Worm (Caenorhabditis elegans) whole organism, young adult: Measurements from ENCODE around the gene his-31.

Experiments used
- T26A5.8 ChIP-seq: sonication (generic microtip); optimal IDR thresholded peaks from 2 replicates; lab custom pipeline; 2016; ENCODE audit warnings: missing genetic modification characterization, missing compliant biosample characterization
- ama-1 ChIP-seq, 3 experiments: fragments of 150-350 bp in 1 of 3; sonication (generic microtip) in 2 of 3; optimal IDR thresholded peaks; 2 replicates each; lab custom pipeline; 2014 to 2018; ENCODE audit warnings: missing biosample characterization in 2 of 3, missing genetic modification characterization in 2 of 3, missing genetic modification reagents in 2 of 3
- xnd-1 ChIP-seq: sonication (generic microtip); optimal IDR thresholded peaks from 2 replicates; lab custom pipeline; 2016; ENCODE audit warnings: missing genotype, missing genetic modification reagents, missing genetic modification characterization, missing compliant biosample characterization

DNA sequence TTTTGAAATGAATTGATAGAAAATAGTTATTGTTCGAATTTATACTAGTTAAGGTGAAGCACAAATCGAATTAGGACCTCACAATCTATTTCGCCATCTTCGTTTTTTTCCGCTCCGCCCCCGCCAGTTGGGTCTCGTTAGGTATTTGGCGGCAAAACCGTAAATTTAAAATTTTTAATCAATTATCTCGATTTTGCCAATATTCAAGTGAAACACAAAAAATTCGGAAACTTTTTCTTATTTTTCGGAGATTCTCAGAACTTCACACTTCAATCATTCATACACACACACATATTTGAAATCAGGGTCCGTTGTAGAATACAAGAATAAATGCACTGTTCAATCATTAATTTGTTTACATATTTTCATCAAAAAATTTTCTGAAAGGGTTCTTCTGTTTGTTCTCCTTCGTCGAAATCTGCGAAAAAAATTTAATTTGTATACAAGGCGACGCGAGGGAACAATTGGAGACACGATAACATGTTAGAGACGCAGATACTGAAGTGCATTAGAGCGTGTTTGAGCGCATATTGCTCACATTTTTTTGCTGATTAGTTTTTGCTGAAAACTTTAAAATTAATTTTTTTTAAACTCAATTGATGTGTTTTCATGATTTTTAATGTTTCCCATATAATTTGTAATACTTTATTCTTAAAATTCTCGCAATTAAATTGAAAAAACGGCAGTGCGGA lies 26.1 kb upstream of the his-31 start, which contains the start of gene D2096.5:
- TF ChIP-seq T26A5.8 (tag; lab: Kevin White, UChicago) (no peak), xnd-1 (no peak), ama-1 (optimal IDR thresholded peaks at IDR 0.05; lab: Kevin White, UChicago) (no peak), ama-1 (GFP tag; optimal IDR thresholded peaks at IDR 0.05; lab: Kevin White, UChicago) (no peak)
